Worm (Caenorhabditis elegans): ENCODE data around the gene M57.2.

DNA sequence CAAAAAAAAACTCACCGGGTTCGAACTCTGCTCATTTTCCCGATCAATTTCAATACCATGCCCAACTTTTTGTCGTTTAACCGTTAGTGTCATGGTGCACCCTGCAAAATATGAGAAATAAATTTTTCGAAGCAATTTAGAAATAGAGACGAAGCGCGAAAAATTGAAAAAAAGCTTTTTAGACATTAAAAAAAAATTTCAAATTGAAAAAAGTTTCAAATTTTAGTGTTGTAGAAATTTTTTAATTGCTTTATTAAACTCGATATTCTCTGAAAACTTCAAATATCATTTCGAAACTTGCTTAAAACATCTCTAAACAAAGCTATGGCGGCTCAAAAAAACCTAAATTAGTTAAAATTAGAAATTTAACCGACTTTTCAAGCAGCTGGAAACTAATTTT lies 20.3 kb downstream of the M57.2 start, which contains the start of gene nstp-6:
- TF ChIP-seq sox-4 (tag; optimal IDR thresholded peaks at IDR 0.05) (no peak), ceh-18 (tag; optimal IDR thresholded peaks at IDR 0.05) (no peak), pqm-1 (tag; optimal IDR thresholded peaks at IDR 0.05) (no peak), pax-1 (tag; optimal IDR thresholded peaks at IDR 0.05) (no peak)

Measured in whole organism, late embryonic.